Worm (Caenorhabditis elegans) whole organism, young adult: ENCODE measurements around the gene clec-84.

Source experiments
- F23B12.7 ChIP-seq: sonication (generic microtip); optimal IDR thresholded peaks from 2 replicates; lab custom pipeline; 2017; ENCODE audit warnings: missing genetic modification characterization, mild to moderate bottlenecking, missing compliant biosample characterization, antibody characterized with exemption, moderate library complexity; ENCODE audit not compliant: insufficient read depth
- F37B4.10 ChIP-seq: fragments of 200-800 bp; sonication (Bioruptor generic); IDR thresholded peaks from 2 replicates; pipeline ENCODE4 v1.3.6; 2022; ENCODE audit warnings: missing genetic modification characterization, missing compliant biosample characterization
- F52B5.7 ChIP-seq: sonication (generic microtip); optimal IDR thresholded peaks from 2 replicates; lab custom pipeline; 2016; ENCODE audit warnings: mild to moderate bottlenecking, missing genetic modification characterization, missing compliant biosample characterization
- F57C9.4 ChIP-seq: sonication (generic microtip); optimal IDR thresholded peaks from 2 replicates; lab custom pipeline; 2017; ENCODE audit warnings: mild to moderate bottlenecking, missing genetic modification characterization, missing compliant biosample characterization
- Y67H2A.10 ChIP-seq: fragments of 200-800 bp; sonication (Bioruptor generic); conservative IDR thresholded peaks from 2 replicates; pipeline ENCODE4 v1.3.6; 2022; ENCODE audit warnings: missing genetic modification reagents, missing genetic modification characterization, missing compliant biosample characterization
- Y79H2A.3 ChIP-seq: fragments of 200-800 bp; sonication (Bioruptor generic); conservative IDR thresholded peaks from 2 replicates; pipeline ENCODE4 v1.3.6; 2022; ENCODE audit warnings: missing genetic modification reagents, missing genetic modification characterization, missing compliant biosample characterization
- atf-7 ChIP-seq: sonication (generic microtip); optimal IDR thresholded peaks from 2 replicates; lab custom pipeline; 2017; ENCODE audit warnings: mild to moderate bottlenecking, missing genetic modification characterization, missing compliant biosample characterization
- athp-1 ChIP-seq: sonication (generic microtip); optimal IDR thresholded peaks from 2 replicates; lab custom pipeline; 2017; ENCODE audit warnings: mild to moderate bottlenecking, missing genetic modification characterization, missing compliant biosample characterization
- attf-6 ChIP-seq: fragments of 200-800 bp; sonication (Bioruptor generic); IDR thresholded peaks from 2 replicates; pipeline ENCODE4 v1.3.6; 2022; ENCODE audit warnings: missing genetic modification reagents, missing genetic modification characterization, missing compliant biosample characterization
- ceh-100 ChIP-seq: fragments of 200-800 bp; sonication (Bioruptor generic); IDR thresholded peaks from 2 replicates; pipeline ENCODE4 v1.3.6; 2022; ENCODE audit warnings: missing genetic modification reagents, missing genetic modification characterization, missing compliant biosample characterization
- ceh-79 ChIP-seq: sonication (generic microtip); optimal IDR thresholded peaks from 2 replicates; lab custom pipeline; 2017; ENCODE audit warnings: mild to moderate bottlenecking, missing genetic modification characterization, missing compliant biosample characterization
- chd-7 ChIP-seq: sonication (generic microtip); optimal IDR thresholded peaks from 2 replicates; lab custom pipeline; 2016; ENCODE audit warnings: mild to moderate bottlenecking, missing genetic modification characterization, moderate library complexity, missing compliant biosample characterization
- dox-1 ChIP-seq: fragments of 200-800 bp; sonication (Bioruptor generic); IDR thresholded peaks from 2 replicates; pipeline ENCODE4 v1.3.6; 2022; ENCODE audit warnings: missing genetic modification reagents, missing genetic modification characterization, missing compliant biosample characterization
- efl-1 ChIP-seq: fragments of 150-350 bp; optimal IDR thresholded peaks from 2 replicates; lab custom pipeline; 2014; ENCODE audit warnings: missing biosample characterization, missing genetic modification reagents, missing genetic modification characterization
- egrh-3 ChIP-seq: fragments of 200-800 bp; sonication (Bioruptor generic); IDR thresholded peaks from 2 replicates; pipeline ENCODE4 v1.3.6; 2022; ENCODE audit warnings: missing genetic modification reagents, missing genetic modification characterization, missing compliant biosample characterization
- ekl-4 ChIP-seq: fragments of 200-800 bp; sonication (Bioruptor generic); IDR thresholded peaks from 2 replicates; pipeline ENCODE4 v1.3.6; 2022; ENCODE audit warnings: missing genetic modification reagents, missing genetic modification characterization, missing compliant biosample characterization
- fkh-3 ChIP-seq: sonication (generic microtip); optimal IDR thresholded peaks from 2 replicates; lab custom pipeline; 2016; ENCODE audit warnings: mild to moderate bottlenecking, missing genetic modification characterization, missing compliant biosample characterization
- hmg-1.2 ChIP-seq: fragments of 200-800 bp; sonication (Bioruptor generic); IDR thresholded peaks from 2 replicates; pipeline ENCODE4 v1.3.6; 2022; ENCODE audit warnings: missing genetic modification reagents, missing genetic modification characterization, missing compliant biosample characterization
- hrde-1 ChIP-seq: sonication (generic microtip); optimal IDR thresholded peaks from 2 replicates; lab custom pipeline; 2016; ENCODE audit warnings: missing genetic modification characterization, mild to moderate bottlenecking, missing compliant biosample characterization, moderate library complexity, missing genotype, missing genetic modification reagents, borderline replicate concordance
- lag-1 ChIP-seq: fragments of 200-800 bp; sonication (Bioruptor generic); IDR thresholded peaks from 2 replicates; pipeline ENCODE4 v1.3.6; 2022; ENCODE audit warnings: missing genetic modification reagents, missing genetic modification characterization, missing compliant biosample characterization
- lsl-1 ChIP-seq: fragments of 200-800 bp; sonication (Bioruptor generic); optimal IDR thresholded peaks from 2 replicates; lab custom pipeline; 2018; ENCODE audit warnings: mild to moderate bottlenecking, missing genetic modification characterization, moderate library complexity, missing compliant biosample characterization
- mes-4 ChIP-seq: sonication (generic microtip); optimal IDR thresholded peaks from 2 replicates; lab custom pipeline; 2016; ENCODE audit warnings: missing genotype, missing genetic modification characterization, missing compliant biosample characterization
- mxl-1 ChIP-seq: sonication (generic microtip); optimal IDR thresholded peaks from 2 replicates; lab custom pipeline; 2016; ENCODE audit warnings: missing genetic modification characterization, missing compliant biosample characterization
- nhr-120 ChIP-seq: fragments of 200-800 bp; sonication (Bioruptor generic); IDR thresholded peaks from 2 replicates; pipeline ENCODE4 v1.3.6; 2022; ENCODE audit warnings: missing genetic modification characterization, missing compliant biosample characterization
- nhr-179 ChIP-seq: sonication (generic microtip); optimal IDR thresholded peaks from 2 replicates; lab custom pipeline; 2016; ENCODE audit warnings: mild to moderate bottlenecking, missing genetic modification characterization, missing compliant biosample characterization
- nhr-80 ChIP-seq: sonication (generic microtip); optimal IDR thresholded peaks from 2 replicates; lab custom pipeline; 2016; ENCODE audit warnings: missing genetic modification characterization, missing compliant biosample characterization
- rcor-1 ChIP-seq: fragments of 200-800 bp; sonication (Bioruptor generic); IDR thresholded peaks from 2 replicates; pipeline ENCODE4 v1.3.6; 2022; ENCODE audit warnings: missing genetic modification reagents, missing genetic modification characterization, missing compliant biosample characterization
- sdz-38 ChIP-seq: sonication (generic microtip); optimal IDR thresholded peaks from 2 replicates; lab custom pipeline; 2016; ENCODE audit warnings: missing genotype, missing genetic modification characterization, missing compliant biosample characterization
- tbp1 ChIP-seq: fragments of 200-800 bp; sonication (Bioruptor generic); optimal IDR thresholded peaks from 2 replicates; lab custom pipeline; 2018; ENCODE audit warnings: mild to moderate bottlenecking, missing genetic modification characterization, missing compliant biosample characterization
- unc-62 ChIP-seq: fragments of 150-350 bp; optimal IDR thresholded peaks from 2 replicates; lab custom pipeline; 2014; ENCODE audit warnings: missing biosample characterization, missing genetic modification reagents, missing genetic modification characterization
- zfh-2 ChIP-seq: fragments of 200-800 bp; sonication (Bioruptor generic); conservative IDR thresholded peaks from 2 replicates; pipeline ENCODE4 v1.3.6; 2022; ENCODE audit warnings: missing genetic modification reagents, missing genetic modification characterization, missing compliant biosample characterization
- zim-3 ChIP-seq: sonication (generic microtip); optimal IDR thresholded peaks from 2 replicates; lab custom pipeline; 2017; ENCODE audit warnings: mild to moderate bottlenecking, missing genetic modification characterization, moderate library complexity, missing compliant biosample characterization
- ztf-25 ChIP-seq: fragments of 200-800 bp; sonication (Bioruptor generic); IDR thresholded peaks from 2 replicates; pipeline ENCODE4 v1.3.6; 2022; ENCODE audit warnings: missing genetic modification reagents, missing genetic modification characterization, missing compliant biosample characterization

Gene clec-84

DNA sequence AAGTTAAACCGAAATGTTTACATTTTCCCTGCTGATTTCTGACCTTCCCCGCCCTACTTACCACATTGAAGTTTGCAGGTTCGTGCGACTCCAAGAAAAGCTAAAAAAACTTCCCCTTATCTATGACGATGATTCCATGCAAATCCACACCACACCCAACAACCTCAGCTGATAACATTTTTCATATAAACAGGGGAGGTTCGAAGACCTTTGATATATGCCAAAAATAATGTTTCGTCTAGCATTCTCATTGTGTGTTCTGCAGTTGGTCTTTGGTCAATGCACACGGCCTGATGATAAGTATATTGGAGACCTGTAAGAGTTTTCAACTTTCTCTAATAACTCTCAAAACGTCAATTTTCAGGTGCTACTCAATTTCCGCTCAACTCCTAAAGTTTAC is 11.9 kb downstream of the clec-84 start:
- TF ChIP-seq nhr-80 (tag; lab: Kevin White, UChicago) (peak; percentile 67), mxl-1 (no peak), dox-1 (GFP tag; lab: Robert Waterston, UW) (0 out of 2 replicates have a peak, but pooled peaks have one; percentile 13)

DNA sequence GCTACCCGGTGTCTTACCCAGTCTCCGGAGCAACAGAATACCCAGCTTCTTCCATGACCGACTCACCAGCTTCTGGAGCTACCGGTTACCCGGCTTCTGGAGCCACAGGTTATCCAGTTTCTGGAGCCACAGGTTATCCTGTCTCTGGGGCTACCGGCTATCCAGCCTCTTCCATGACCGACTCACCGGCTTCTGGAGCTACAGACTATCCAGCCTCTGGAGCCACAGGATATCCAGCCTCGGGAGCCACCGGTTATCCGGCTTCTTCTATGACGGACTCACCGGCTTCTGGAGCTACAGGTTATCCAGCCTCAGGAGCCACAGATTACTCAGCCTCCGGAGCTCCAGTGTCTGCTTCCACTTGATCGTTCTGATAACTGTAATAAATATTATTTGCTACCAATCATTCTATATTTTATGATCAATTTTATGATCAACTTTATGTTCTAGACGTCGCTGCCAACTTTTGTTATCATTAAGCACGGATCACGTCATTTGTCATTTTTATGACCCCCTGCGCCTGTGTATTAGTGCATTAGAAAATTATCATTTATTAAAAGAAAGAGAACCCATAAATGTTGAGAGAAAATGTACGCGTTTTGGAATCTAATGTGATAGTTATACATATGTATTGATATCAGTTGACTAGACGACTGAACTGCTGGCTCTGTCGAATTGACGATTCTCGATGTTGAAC is 12.9 kb downstream of the clec-84 start:
- TF ChIP-seq tbp1 (no peak), hmg-1.2 (GFP tag; lab: Robert Waterston, UW) (no peak), zim-3 (tag; lab: Kevin White, UChicago) (no peak), athp-1 (tag; lab: Kevin White, UChicago) (no peak), sdz-38 (tag; lab: Kevin White, UChicago) (no peak), atf-7 (tag; lab: Kevin White, UChicago) (peak; percentile 2), ztf-25 (GFP tag; lab: Robert Waterston, UW) (no peak), nhr-120 (GFP tag; lab: Robert Waterston, UW) (no peak), ceh-100 (no peak), F23B12.7 (tag; lab: Kevin White, UChicago) (no peak), F37B4.10 (GFP tag; lab: Robert Waterston, UW) (no peak), ceh-79 (tag; lab: Kevin White, UChicago) (no peak), Y79H2A.3 (GFP tag; lab: Robert Waterston, UW) (no peak), Y67H2A.10 (GFP tag; lab: Robert Waterston, UW) (no peak), egrh-3 (GFP tag; lab: Robert Waterston, UW) (peak; percentile 28; the same call in 1 of the 2 replicates), ekl-4 (GFP tag; lab: Robert Waterston, UW) (no peak), hrde-1 (no peak), nhr-80 (tag; lab: Kevin White, UChicago) (peak; percentile 79), unc-62 (GFP tag; lab: Kevin White, UChicago) (peak; percentile 16), zfh-2 (GFP tag; lab: Robert Waterston, UW) (peak; percentile 66), rcor-1 (GFP tag; lab: Robert Waterston, UW) (no peak), F57C9.4 (tag; lab: Kevin White, UChicago) (no peak)

DNA sequence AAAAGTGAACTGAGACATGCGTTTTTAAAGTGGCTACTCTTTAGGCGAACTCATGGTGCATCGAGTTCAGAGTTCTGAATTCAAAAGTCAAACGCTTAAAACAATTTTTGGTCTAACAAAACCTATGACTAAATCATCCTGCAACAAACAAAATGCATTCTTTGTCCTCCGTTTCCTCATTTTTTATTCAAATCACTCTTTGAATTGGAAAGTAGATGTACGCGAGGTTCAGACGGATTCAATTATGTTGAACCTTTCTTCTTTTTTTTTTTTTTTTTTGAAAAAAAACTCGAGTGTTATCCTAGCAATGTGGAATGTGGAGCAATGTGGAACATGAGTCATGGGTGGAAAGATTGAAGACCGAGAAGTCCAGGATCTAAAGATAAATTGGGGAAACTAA is 16.5 kb downstream of the clec-84 start:
- TF ChIP-seq hrde-1: no peak
- TF ChIP-seq fkh-3 (tag; lab: Kevin White, UChicago): no peak
- TF ChIP-seq lag-1 (GFP tag; lab: Robert Waterston, UW): no peak

DNA sequence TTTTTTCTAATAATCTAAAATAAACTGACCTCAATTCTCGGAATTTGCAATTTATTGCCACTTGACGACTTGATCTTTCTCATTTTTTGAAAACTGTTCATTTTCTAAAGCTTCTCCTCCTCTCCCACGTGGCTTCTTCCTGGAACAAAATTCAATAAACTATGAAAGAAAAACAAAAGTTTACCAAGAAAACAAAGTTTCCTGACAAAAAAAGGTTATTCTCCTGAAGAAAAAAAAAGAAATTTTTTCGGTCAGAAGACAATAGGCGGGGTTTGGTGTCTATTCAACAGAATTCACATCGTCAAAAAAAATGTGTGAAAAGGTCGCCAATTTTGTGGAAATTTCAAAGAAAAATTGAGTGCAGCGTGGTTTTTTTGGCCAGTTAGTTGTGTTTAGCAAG is 22.5 kb downstream of the clec-84 start, which contains the start of gene Y54G2A.16:
Y54G2A.16 (minus strand) TSS at position 101 of the 400 bp plus-strand sequence.
- TF ChIP-seq F52B5.7 (no peak), attf-6 (GFP tag; lab: Robert Waterston, UW) (no peak), chd-7 (tag; lab: Kevin White, UChicago) (no peak), nhr-179 (tag; lab: Kevin White, UChicago) (no peak), athp-1 (tag; lab: Kevin White, UChicago) (no peak), mes-4 (tag; lab: Kevin White, UChicago) (no peak), efl-1 (GFP tag; lab: Kevin White, UChicago) (no peak), lsl-1 (GFP tag; lab: Kevin White, UChicago) (no peak)
- TF ChIP-seq, all 124 proteins: peak for 0
